Fruit fly (Drosophila melanogaster) whole organism, embryonic: ENCODE results near the gene dome.

ENCODE experiments used
- B-H1 ChIP-seq: fragments of 200-800 bp; sonication (Bioruptor generic); IDR thresholded peaks from 3 replicates; pipeline ENCODE4 v1.3.6; 2022; ENCODE audit warnings: missing biosample characterization, missing genetic modification characterization
- Bdp1 ChIP-seq: fragments of 200-800 bp; sonication (Bioruptor generic); optimal IDR thresholded peaks from 3 replicates; lab custom pipeline; 2016; ENCODE audit warnings: missing biosample characterization, missing genetic modification characterization
- CG10274 ChIP-seq: fragments of 200-800 bp; sonication (Bioruptor generic); optimal IDR thresholded peaks from 3 replicates; lab custom pipeline; 2017; ENCODE audit warnings: missing biosample characterization, mild to moderate bottlenecking, missing genetic modification characterization
- CG10959 ChIP-seq: fragments of 200-800 bp; sonication (Bioruptor generic); IDR thresholded peaks from 2 replicates; pipeline ENCODE4 v1.3.6; 2022; ENCODE audit warnings: missing biosample characterization, missing genetic modification characterization
- CG11093 ChIP-seq: fragments of 200-800 bp; sonication (Bioruptor generic); IDR thresholded peaks from 3 replicates; pipeline ENCODE4 v1.3.6; 2022; ENCODE audit warnings: missing biosample characterization, missing genetic modification characterization
- CG11398 ChIP-seq: fragments of 200-800 bp; sonication (Bioruptor generic); optimal IDR thresholded peaks from 2 replicates; lab custom pipeline; 2016; ENCODE audit warnings: missing biosample characterization, missing genetic modification characterization
- CG11560 ChIP-seq: fragments of 200-800 bp; sonication (Bioruptor generic); IDR thresholded peaks from 3 replicates; pipeline ENCODE4 v1.3.6; 2022; ENCODE audit warnings: missing biosample characterization, missing genetic modification characterization
- CG13287 ChIP-seq: fragments of 200-800 bp; sonication (Bioruptor generic); IDR thresholded peaks from 2 replicates; pipeline ENCODE4 v1.3.6; 2022; ENCODE audit warnings: missing biosample characterization, missing genetic modification characterization; ENCODE audit not compliant: partially characterized antibody
- CG16813 ChIP-seq: fragments of 200-800 bp; sonication (Bioruptor generic); IDR thresholded peaks from 3 replicates; pipeline ENCODE4 v1.3.6; 2022; ENCODE audit warnings: missing biosample characterization, missing genetic modification characterization; ENCODE audit not compliant: partially characterized antibody
- CG16815 ChIP-seq: fragments of 200-800 bp; sonication (Bioruptor generic); optimal IDR thresholded peaks from 3 replicates; lab custom pipeline; 2017; ENCODE audit warnings: missing biosample characterization, mild to moderate bottlenecking, missing genetic modification characterization
- CG17359 ChIP-seq: fragments of 200-800 bp; sonication (Bioruptor generic); optimal IDR thresholded peaks from 3 replicates; lab custom pipeline; 2018; ENCODE audit warnings: missing biosample characterization, mild to moderate bottlenecking, missing genetic modification characterization, moderate library complexity
- CG6654 ChIP-seq: fragments of 200-800 bp; sonication (Bioruptor generic); optimal IDR thresholded peaks from 2 replicates; lab custom pipeline; 2017; ENCODE audit warnings: missing biosample characterization, mild to moderate bottlenecking, missing genetic modification characterization
- CG7271 ChIP-seq: fragments of 200-800 bp; sonication (Bioruptor generic); optimal IDR thresholded peaks from 2 replicates; lab custom pipeline; 2018; ENCODE audit warnings: missing biosample characterization, mild to moderate bottlenecking, missing genetic modification characterization, moderate library complexity
- CG8290 ChIP-seq, 3 experiments: fragments of 200-800 bp; sonication (Bioruptor generic); optimal IDR thresholded peaks; 2 replicates each; lab custom pipeline; 2016 to 2019; ENCODE audit warnings: missing biosample characterization in 3 of 3, missing genetic modification characterization in 3 of 3, mild to moderate bottlenecking in 2 of 3, moderate library complexity in 1 of 3
- CG8765 ChIP-seq: fragments of 200-800 bp; sonication (Bioruptor generic); IDR thresholded peaks from 2 replicates; pipeline ENCODE4 v1.3.6; 2022; ENCODE audit warnings: missing biosample characterization, missing genetic modification characterization
- CG9215 ChIP-seq: fragments of 200-800 bp; sonication (Bioruptor generic); IDR thresholded peaks from 2 replicates; pipeline ENCODE4 v1.3.6; 2022; ENCODE audit warnings: missing biosample characterization, missing genetic modification characterization
- CG9437 ChIP-seq: fragments of 200-800 bp; sonication (Bioruptor generic); optimal IDR thresholded peaks from 2 replicates; lab custom pipeline; 2018; ENCODE audit warnings: missing biosample characterization, mild to moderate bottlenecking, missing genetic modification characterization
- CG9817 ChIP-seq: fragments of 200-800 bp; sonication (Bioruptor generic); optimal IDR thresholded peaks from 2 replicates; lab custom pipeline; 2018; ENCODE audit warnings: missing biosample characterization, mild to moderate bottlenecking, missing genetic modification characterization, moderate library complexity
- CHES-1-like ChIP-seq: fragments of 200-800 bp; sonication (Bioruptor generic); optimal IDR thresholded peaks from 2 replicates; lab custom pipeline; 2016; ENCODE audit warnings: missing biosample characterization, missing genetic modification characterization
- Dp ChIP-seq: fragments of 200-800 bp; sonication (Bioruptor generic); optimal IDR thresholded peaks from 2 replicates; lab custom pipeline; 2018; ENCODE audit warnings: missing biosample characterization, mild to moderate bottlenecking, missing genetic modification characterization, moderate library complexity
- Eip74EF ChIP-seq, 2 experiments: fragments of 200-800 bp in 1 of 2; fragments of >200 bp in 1 of 2; sonication (Bioruptor generic) in 1 of 2; optimal IDR thresholded peaks; 2 replicates each; lab custom pipeline; 2017 to 2019; ENCODE audit warnings: missing biosample characterization in 2 of 2, missing genetic modification characterization in 2 of 2, mild to moderate bottlenecking in 1 of 2, moderate library complexity in 1 of 2
- Ets65A ChIP-seq: fragments of 200-800 bp; sonication (Bioruptor generic); peaks from one replicate; lab custom pipeline; 2016; ENCODE audit warnings: missing biosample characterization, missing genetic modification characterization
- Ets97D ChIP-seq: fragments of 200-800 bp; sonication (Bioruptor generic); optimal IDR thresholded peaks from 3 replicates; lab custom pipeline; 2016; ENCODE audit warnings: missing biosample characterization, missing genetic modification characterization
- Hr3 ChIP-seq: fragments of 200-800 bp; sonication (Bioruptor generic); optimal IDR thresholded peaks from 3 replicates; lab custom pipeline; 2016; ENCODE audit warnings: missing biosample characterization, missing genetic modification characterization
- Lim3 ChIP-seq: fragments of 200-800 bp; sonication (Bioruptor generic); IDR thresholded peaks from 2 replicates; pipeline ENCODE4 v1.3.6; 2022; ENCODE audit warnings: missing biosample characterization, missing genetic modification characterization
- Mrtf ChIP-seq: fragments of 200-800 bp; sonication (Bioruptor generic); IDR thresholded peaks from 3 replicates; pipeline ENCODE4 v1.3.6; 2022; ENCODE audit warnings: missing biosample characterization, missing genetic modification characterization
- Nf-YA ChIP-seq: fragments of 200-800 bp; sonication (Bioruptor generic); IDR thresholded peaks from 2 replicates; pipeline ENCODE4 v1.3.6; 2022; ENCODE audit warnings: missing biosample characterization, missing genetic modification characterization
- Nf-YB ChIP-seq: fragments of 200-800 bp; sonication (Bioruptor generic); optimal IDR thresholded peaks from 3 replicates; lab custom pipeline; 2019; ENCODE audit warnings: missing biosample characterization, mild to moderate bottlenecking, missing genetic modification characterization, moderate library complexity
- Poxn ChIP-seq: fragments of 200-800 bp; sonication (Bioruptor generic); IDR thresholded peaks from 2 replicates; pipeline ENCODE4 v1.3.6; 2022; ENCODE audit warnings: missing biosample characterization, missing genetic modification characterization
- Sox102F ChIP-seq: fragments of 200-800 bp; sonication (Bioruptor generic); optimal IDR thresholded peaks from 2 replicates; lab custom pipeline; 2018; ENCODE audit warnings: missing biosample characterization, mild to moderate bottlenecking, missing genetic modification characterization, moderate library complexity
- Vsx1 ChIP-seq: fragments of 200-800 bp; sonication (Bioruptor generic); optimal IDR thresholded peaks from 2 replicates; lab custom pipeline; 2017; ENCODE audit warnings: missing biosample characterization, mild to moderate bottlenecking, missing genetic modification characterization, missing genetic modification reagents
- bab2 ChIP-seq: fragments of 200-800 bp; sonication (Bioruptor generic); optimal IDR thresholded peaks from 2 replicates; lab custom pipeline; 2016; ENCODE audit warnings: missing biosample characterization, missing genetic modification characterization
- en ChIP-seq: fragments of 200-800 bp; sonication (Bioruptor generic); optimal IDR thresholded peaks from 2 replicates; lab custom pipeline; 2016; ENCODE audit warnings: missing biosample characterization, missing genetic modification characterization
- gce ChIP-seq: fragments of 200-800 bp; sonication (Bioruptor generic); IDR thresholded peaks from 3 replicates; pipeline ENCODE4 v1.3.6; 2022; ENCODE audit warnings: missing biosample characterization, missing genetic modification characterization
- gro ChIP-seq: fragments of 200-800 bp; sonication (Bioruptor generic); optimal IDR thresholded peaks from 2 replicates; lab custom pipeline; 2016; ENCODE audit warnings: missing biosample characterization, missing genetic modification characterization
- hkb ChIP-seq, 2 experiments: fragments of 200-800 bp in 1 of 2; fragments of >200 bp in 1 of 2; sonication (Bioruptor generic) in 1 of 2; IDR thresholded peaks in 1 of 2; optimal IDR thresholded peaks in 1 of 2; 2 replicates each; pipeline versions ENCODE4 v1.3.6 to Lab custom; 2017 to 2022; ENCODE audit warnings: missing biosample characterization in 1 of 2, missing genetic modification characterization in 1 of 2
- ind ChIP-seq: fragments of 200-800 bp; sonication (Bioruptor generic); optimal IDR thresholded peaks from 3 replicates; lab custom pipeline; 2016; ENCODE audit warnings: missing biosample characterization, missing genetic modification characterization
- jigr1 ChIP-seq: fragments of 200-800 bp; sonication (Bioruptor generic); IDR thresholded peaks from 3 replicates; pipeline ENCODE4 v1.3.6; 2022; ENCODE audit warnings: missing biosample characterization, missing genetic modification characterization
- ken ChIP-seq: fragments of 200-800 bp; sonication (Bioruptor generic); IDR thresholded peaks from 3 replicates; pipeline ENCODE4 v1.3.6; 2022; ENCODE audit warnings: missing biosample characterization, missing genetic modification characterization
- lbe ChIP-seq: fragments of 200-800 bp; sonication (Bioruptor generic); optimal IDR thresholded peaks from 2 replicates; lab custom pipeline; 2016; ENCODE audit warnings: missing biosample characterization, mild to moderate bottlenecking, missing genetic modification characterization
- pzg ChIP-seq: fragments of 200-800 bp; sonication (Bioruptor generic); optimal IDR thresholded peaks from 3 replicates; lab custom pipeline; 2018; ENCODE audit warnings: missing biosample characterization, mild to moderate bottlenecking, missing genetic modification characterization, moderate library complexity
- scrt ChIP-seq: fragments of 200-800 bp; sonication (Bioruptor generic); optimal IDR thresholded peaks from 2 replicates; lab custom pipeline; 2018; ENCODE audit warnings: missing biosample characterization, mild to moderate bottlenecking, missing genetic modification characterization, moderate library complexity
- seq ChIP-seq: fragments of 200-800 bp; sonication (Bioruptor generic); IDR thresholded peaks from 2 replicates; pipeline ENCODE4 v1.3.6; 2022; ENCODE audit warnings: missing biosample characterization, missing genetic modification characterization
- slp2 ChIP-seq: fragments of 200-800 bp; sonication (Bioruptor generic); optimal IDR thresholded peaks from 2 replicates; lab custom pipeline; 2016; ENCODE audit warnings: missing biosample characterization, missing genetic modification characterization
- sr ChIP-seq: fragments of 200-800 bp; sonication (Bioruptor generic); IDR thresholded peaks from 3 replicates; pipeline ENCODE4 v1.3.6; 2022; ENCODE audit warnings: missing biosample characterization, missing genetic modification characterization
- stwl ChIP-seq: fragments of 200-800 bp; sonication (Bioruptor generic); optimal IDR thresholded peaks from 3 replicates; lab custom pipeline; 2018; ENCODE audit warnings: missing biosample characterization, mild to moderate bottlenecking, missing genetic modification characterization, moderate library complexity
- trem ChIP-seq: fragments of 200-800 bp; optimal IDR thresholded peaks from 3 replicates; lab custom pipeline; 2019; ENCODE audit warnings: missing biosample characterization, mild to moderate bottlenecking, missing genetic modification characterization, moderate library complexity
- twi ChIP-seq: fragments of 200-800 bp; optimal IDR thresholded peaks from 2 replicates; lab custom pipeline; 2019; ENCODE audit warnings: missing biosample characterization, mild to moderate bottlenecking, missing genetic modification characterization, moderate library complexity
- unc-4 ChIP-seq: fragments of 200-800 bp; sonication (Bioruptor generic); IDR thresholded peaks from 2 replicates; pipeline ENCODE4 v1.3.6; 2022; ENCODE audit warnings: missing biosample characterization, missing genetic modification characterization; ENCODE audit not compliant: partially characterized antibody
- vfl ChIP-seq: fragments of 200-800 bp; sonication (Bioruptor generic); optimal IDR thresholded peaks from 2 replicates; lab custom pipeline; 2016; ENCODE audit warnings: missing biosample characterization, missing genetic modification characterization

Gene dome

dm6 chrX:19668405-19668804 is 14.9 kb downstream of the dome start (continued):
- TF ChIP-seq ind (GFP tag; lab: Kevin White, UChicago): peak; percentile 96
- no peak for TF ChIP-seq unc-4 (GFP tag; lab: Robert Waterston, UW)
- TF ChIP-seq bab2 (GFP tag; lab: Kevin White, UChicago): peak; percentile 98
- peak; percentile 80 for TF ChIP-seq trem (tag; lab: Kevin White, UChicago)
- TF ChIP-seq scrt: peak; percentile 87
- peak; percentile 86 for TF ChIP-seq CG9437
- TF ChIP-seq gce (GFP tag; lab: Robert Waterston, UW): peak; percentile 89
- TF ChIP-seq B-H1: peak; percentile 89
- peak; percentile 92 for TF ChIP-seq twi (tag; lab: Kevin White, UChicago)
- peak; percentile 98 for TF ChIP-seq CG16815 (GFP tag; lab: Kevin White, UChicago)
- TF ChIP-seq seq: peak; percentile 95
- peak; percentile 83 for TF ChIP-seq Lim3 (GFP tag; lab: Robert Waterston, UW)
- peak; percentile 78 for TF ChIP-seq CG6654
- peak; percentile 95 for TF ChIP-seq Sox102F (GFP tag; lab: Kevin White, UChicago)
- peak; percentile 97 for TF ChIP-seq CG8290 (GFP tag; optimal IDR thresholded peaks at IDR 0.05; lab: Kevin White, UChicago)
- peak; percentile 92 to 98 for TF ChIP-seq CG8290 (tag; optimal IDR thresholded peaks at IDR 0.05; lab: Kevin White, UChicago)
- peak; percentile 97 for TF ChIP-seq CG9817 (tag; lab: Kevin White, UChicago)
- peak; percentile 91 for TF ChIP-seq Vsx1
- TF ChIP-seq CG7271 (tag; lab: Kevin White, UChicago): peak; percentile 59
- TF ChIP-seq CG11093 (GFP tag; lab: Robert Waterston, UW): peak; percentile 92
- TF ChIP-seq Nf-YA (GFP tag; lab: Robert Waterston, UW): peak; percentile 85
- TF ChIP-seq lbe: peak; percentile 98
- TF ChIP-seq ken (GFP tag; lab: Robert Waterston, UW): peak; percentile 97
- TF ChIP-seq Nf-YB (GFP tag; lab: Kevin White, UChicago): peak; percentile 84
- TF ChIP-seq CG10959 (GFP tag; lab: Robert Waterston, UW): peak; percentile 97
- TF ChIP-seq CG10274 (GFP tag; lab: Kevin White, UChicago): peak; percentile 86
- TF ChIP-seq CG16813: no peak
- peak; percentile 90 for TF ChIP-seq slp2 (GFP tag; lab: Kevin White, UChicago)
- TF ChIP-seq pzg: peak; percentile 19
- peak; percentile 97 for TF ChIP-seq CG11398 (GFP tag; lab: Kevin White, UChicago)
- TF ChIP-seq Eip74EF (GFP tag; optimal IDR thresholded peaks at IDR 0.05; lab: Kevin White, UChicago): peak in 1 of 2 experiments; percentile 91
- TF ChIP-seq Bdp1: peak; percentile 92
- peak; percentile 85 for TF ChIP-seq Poxn
- peak; percentile 95 for TF ChIP-seq vfl
- peak; percentile 98 for TF ChIP-seq CHES-1-like (GFP tag; lab: Kevin White, UChicago)
- peak; percentile 96 for TF ChIP-seq en (GFP tag; lab: Kevin White, UChicago)
- TF ChIP-seq Ets65A (GFP tag; lab: Kevin White, UChicago): peak; percentile 100
- TF ChIP-seq Hr3 (GFP tag; lab: Kevin White, UChicago): peak; percentile 95
- peak; percentile 85 for TF ChIP-seq CG9215 (GFP tag; lab: Robert Waterston, UW)
- TF ChIP-seq stwl (tag; lab: Kevin White, UChicago): peak; percentile 59
- TF ChIP-seq CG13287 (GFP tag; lab: Robert Waterston, UW): no peak
- peak; percentile 64; the same call in 2 of the 3 replicates for TF ChIP-seq jigr1
- peak; percentile 12 for TF ChIP-seq Dp (GFP tag; lab: Kevin White, UChicago)
- peak; percentile 93 for TF ChIP-seq CG17359 (tag; lab: Kevin White, UChicago)
- TF ChIP-seq sr (GFP tag; lab: Robert Waterston, UW): peak; percentile 78
- peak; percentile 89 for TF ChIP-seq CG8765 (GFP tag; lab: Robert Waterston, UW)
- peak; percentile 95 for TF ChIP-seq Mrtf (GFP tag; lab: Robert Waterston, UW)
- TF ChIP-seq hkb (optimal IDR thresholded peaks at IDR 0.05; lab: Kevin White, UChicago): no peak
- TF ChIP-seq hkb (GFP tag; IDR thresholded peaks at IDR 0.05; lab: Robert Waterston, UW): peak; percentile 92
- peak; percentile 97 for TF ChIP-seq gro
- peak; percentile 89 for TF ChIP-seq Ets97D (GFP tag; lab: Kevin White, UChicago)
- peak; percentile 85 for TF ChIP-seq CG11560 (tag; lab: Robert Waterston, UW)
